Worm (Caenorhabditis elegans): ENCODE results near the gene snx-17.

snx-17 gene

ce11 chrX:13113457-13113856 is 8.6 kb downstream of the snx-17 start, which contains the start of gene F17H10.2 (continued):
- TF ChIP-seq F16B12.6 (tag; optimal IDR thresholded peaks at IDR 0.05): no peak
- no peak for TF ChIP-seq nhr-28 (tag; optimal IDR thresholded peaks at IDR 0.05)
- TF ChIP-seq tlp-1 (tag; optimal IDR thresholded peaks at IDR 0.05): no peak
- TF ChIP-seq dsc-1 (tag; optimal IDR thresholded peaks at IDR 0.05): no peak
- TF ChIP-seq ceh-8 (GFP tag; optimal IDR thresholded peaks at IDR 0.05): no peak
- TF ChIP-seq vab-15 (tag; optimal IDR thresholded peaks at IDR 0.05): peak; percentile 77
- no peak for TF ChIP-seq Y116A8C.19 (tag; optimal IDR thresholded peaks at IDR 0.05; ENCODE audit: borderline replicate concordance)
- peak; percentile 68 for TF ChIP-seq nhr-19 (GFP tag; conservative IDR thresholded peaks at IDR 0.05)
- no peak for TF ChIP-seq jun-1 (tag; optimal IDR thresholded peaks at IDR 0.05)
- no peak for TF ChIP-seq aha-1 (tag; optimal IDR thresholded peaks at IDR 0.05)
- TF ChIP-seq hpl-2 (GFP tag; optimal IDR thresholded peaks at IDR 0.05): no peak
- peak; percentile 83 for TF ChIP-seq nhr-71 (tag; optimal IDR thresholded peaks at IDR 0.05)
- no peak for TF ChIP-seq pax-3 (tag; optimal IDR thresholded peaks at IDR 0.05)
- no peak for TF ChIP-seq lin-39 (tag; optimal IDR thresholded peaks at IDR 0.05)
- no peak for TF ChIP-seq fkh-8 (tag; optimal IDR thresholded peaks at IDR 0.05)
- TF ChIP-seq fos-1 (tag; optimal IDR thresholded peaks at IDR 0.05): no peak
- peak; percentile 98 for TF ChIP-seq nhr-85 (tag)
- no peak for TF ChIP-seq sox-4 (tag; optimal IDR thresholded peaks at IDR 0.05)
- TF ChIP-seq blmp-1 (tag; optimal IDR thresholded peaks at IDR 0.05): peak; percentile 93
- no peak for TF ChIP-seq ces-1 (GFP tag; optimal IDR thresholded peaks at IDR 0.05)
- TF ChIP-seq sup-37 (GFP tag; optimal IDR thresholded peaks at IDR 0.05): no peak
- TF ChIP-seq unc-130 (tag; optimal IDR thresholded peaks at IDR 0.05): peak; percentile 77
- no peak for TF ChIP-seq nhr-84 (tag; optimal IDR thresholded peaks at IDR 0.05)
- TF ChIP-seq lsy-2 (tag; optimal IDR thresholded peaks at IDR 0.05): peak; percentile 19 to 44
- peak; percentile 34 for TF ChIP-seq nhr-47 (tag; optimal IDR thresholded peaks at IDR 0.05)
- peak; percentile 66 for TF ChIP-seq nhr-90 (tag; optimal IDR thresholded peaks at IDR 0.05; ENCODE audit: poor library complexity)
- peak in 2 of 3 experiments; percentile 9 to 18 for TF ChIP-seq dpl-1 (GFP tag; optimal IDR thresholded peaks at IDR 0.05)
- no peak for TF ChIP-seq elt-2 (tag; optimal IDR thresholded peaks at IDR 0.05)
- TF ChIP-seq lir-3 (tag; optimal IDR thresholded peaks at IDR 0.05; ENCODE audit: poor library complexity): no peak
- TF ChIP-seq ztf-4 (tag; optimal IDR thresholded peaks at IDR 0.05): no peak
- TF ChIP-seq elt-3 (tag; optimal IDR thresholded peaks at IDR 0.05): peak in 2 of 6 experiments; percentile 67 to 96
- peak; percentile 73 for TF ChIP-seq snu-23 (GFP tag; optimal IDR thresholded peaks at IDR 0.05)
- no peak for TF ChIP-seq nhr-12 (tag; optimal IDR thresholded peaks at IDR 0.05)
- TF ChIP-seq mef-2 (tag; optimal IDR thresholded peaks at IDR 0.05): no peak
- no peak for TF ChIP-seq alr-1 (tag; optimal IDR thresholded peaks at IDR 0.05; ENCODE audit: borderline replicate concordance)
- TF ChIP-seq C16A3.4 (tag; optimal IDR thresholded peaks at IDR 0.05): no peak

ce11 chrX:13112664-13113063 is 9.4 kb downstream of the snx-17 start:
- TF ChIP-seq vab-15 (tag; optimal IDR thresholded peaks at IDR 0.05): no peak
- TF ChIP-seq elt-3 (tag; optimal IDR thresholded peaks at IDR 0.05): peak in 3 of 6 experiments; percentile 17 to 91 (median 76)
- no peak for TF ChIP-seq lin-15B (tag; optimal IDR thresholded peaks at IDR 0.05)

- TF ChIP-seq nhr-85 (tag) (peak; percentile 44), zip-4 (GFP tag; optimal IDR thresholded peaks at IDR 0.05) (no peak), efl-1 (optimal IDR thresholded peaks at IDR 0.05) (no peak), efl-1 (GFP tag; optimal IDR thresholded peaks at IDR 0.05 in 1 of 2) (peak in 1 of 2 experiments; percentile 87)
These were observed 12.1 kb downstream of the snx-17 start for ce11 chrX:13110004-13110403.

Data from whole organism, L1 larva.